Fruit fly (Drosophila melanogaster): ENCODE data around the gene Tdrd3.

The Tdrd3 gene

dm6 chr3L:14759984-14760626 is 26.5 kb upstream of the Tdrd3 start (continued):
- TF ChIP-seq lmd (GFP tag; IDR thresholded peaks at IDR 0.05) = peak; percentile 64; the same call in 1 of the 2 replicates
- TF ChIP-seq CG6683 (GFP tag; optimal IDR thresholded peaks at IDR 0.05) = peak; percentile 42
- peak; percentile 48 for TF ChIP-seq Max (GFP tag; optimal IDR thresholded peaks at IDR 0.05)
- peak; percentile 49 for TF ChIP-seq CG4820 (GFP tag; optimal IDR thresholded peaks at IDR 0.05)
- TF ChIP-seq CG5953 (GFP tag; IDR thresholded peaks at IDR 0.05) = peak; percentile 38; the same call in 1 of the 2 replicates
- no peak for TF ChIP-seq CG17912 (GFP tag; optimal IDR thresholded peaks at IDR 0.05)
- TF ChIP-seq tup (GFP tag; optimal IDR thresholded peaks at IDR 0.05) = no peak
- TF ChIP-seq Sox102F (GFP tag; optimal IDR thresholded peaks at IDR 0.05) = peak; percentile 81
- TF ChIP-seq CG32772 (GFP tag; IDR thresholded peaks at IDR 0.05) = peak; percentile 62
- peak; percentile 61 for TF ChIP-seq ara (GFP tag; IDR thresholded peaks at IDR 0.05)
- peak; percentile 55 for TF ChIP-seq maf-S (GFP tag; optimal IDR thresholded peaks at IDR 0.05)
- no peak for TF ChIP-seq gt (GFP tag; IDR thresholded peaks at IDR 0.05)
- peak; percentile 69 for TF ChIP-seq CG12155 (GFP tag; optimal IDR thresholded peaks at IDR 0.05)
- TF ChIP-seq CG15514 (GFP tag; optimal IDR thresholded peaks at IDR 0.05) = peak; percentile 36
- TF ChIP-seq CG6854 (GFP tag; optimal IDR thresholded peaks at IDR 0.05) = peak; percentile 64
- TF ChIP-seq CG15601 (tag; optimal IDR thresholded peaks at IDR 0.05) = peak; percentile 55
- peak; percentile 73 for TF ChIP-seq nmo (GFP tag; optimal IDR thresholded peaks at IDR 0.05)
- TF ChIP-seq Pdp1 (GFP tag; optimal IDR thresholded peaks at IDR 0.05) = peak; percentile 17 to 62
- TF ChIP-seq CG1233 (GFP tag; optimal IDR thresholded peaks at IDR 0.05) = no peak
- peak; percentile 70 for TF ChIP-seq CG4424 (GFP tag; optimal IDR thresholded peaks at IDR 0.05)
- no peak for TF ChIP-seq HmgD (GFP tag; optimal IDR thresholded peaks at IDR 0.05)
- peak; percentile 9 for TF ChIP-seq tap (tag; optimal IDR thresholded peaks at IDR 0.05)
- peak; percentile 97 for TF ChIP-seq sqz (GFP tag; optimal IDR thresholded peaks at IDR 0.05)
- TF ChIP-seq CG7556 (GFP tag; optimal IDR thresholded peaks at IDR 0.05) = peak; percentile 47
- no peak for TF ChIP-seq Lim3 (GFP tag; IDR thresholded peaks at IDR 0.05)
- peak; percentile 34 for TF ChIP-seq CG8089 (GFP tag; optimal IDR thresholded peaks at IDR 0.05)
- TF ChIP-seq Aef1 (GFP tag; IDR thresholded peaks at IDR 0.05) = 0 out of 3 replicates have a peak, but pooled peaks have one; percentile 34
- TF ChIP-seq CG18011 (GFP tag; optimal IDR thresholded peaks at IDR 0.05) = peak; percentile 30
- TF ChIP-seq CG14441 (GFP tag; IDR thresholded peaks at IDR 0.05) = peak; percentile 66
- TF ChIP-seq CrebB (tag; optimal IDR thresholded peaks at IDR 0.05) = no peak
- TF ChIP-seq corto (GFP tag; optimal IDR thresholded peaks at IDR 0.05) = no peak
- peak; percentile 96 for TF ChIP-seq sens (GFP tag)
- peak; percentile 75 for TF ChIP-seq CG12104 (GFP tag; optimal IDR thresholded peaks at IDR 0.05)

dm6 chr3L:14760949-14761348 is 25.6 kb upstream of the Tdrd3 start, which contains the start of gene Trl:
TSS of gene Trl (minus strand) at chr3L:14761049.
- TF ChIP-seq CG3065 (GFP tag; optimal IDR thresholded peaks at IDR 0.05) (no peak), Sry-δ (GFP tag; optimal IDR thresholded peaks at IDR 0.05) (no peak), Xbp1 (GFP tag; optimal IDR thresholded peaks at IDR 0.05) (no peak), CG17912 (GFP tag; optimal IDR thresholded peaks at IDR 0.05) (no peak), grau (tag; optimal IDR thresholded peaks at IDR 0.05) (no peak), klu (GFP tag; IDR thresholded peaks at IDR 0.05) (no peak), PHDP (tag; optimal IDR thresholded peaks at IDR 0.05) (no peak), gro (GFP tag; optimal IDR thresholded peaks at IDR 0.05) (no peak), NK7.1 (GFP tag; optimal IDR thresholded peaks at IDR 0.05) (no peak), CG1832 (GFP tag; optimal IDR thresholded peaks at IDR 0.05) (no peak), nerfin-1 (tag; optimal IDR thresholded peaks at IDR 0.05) (no peak), CG8388 (GFP tag; optimal IDR thresholded peaks at IDR 0.05) (no peak), CG33557 (GFP tag; optimal IDR thresholded peaks at IDR 0.05) (no peak), Hand (GFP tag; optimal IDR thresholded peaks at IDR 0.05) (no peak)
